Fruit fly (Drosophila melanogaster) S2 (cell line): ENCODE data around the gene Eato.

Experiments used
- CG8478 ChIP-seq: fragments of >200 bp; optimal IDR thresholded peaks from 2 replicates; lab custom pipeline; 2018
- CTCF ChIP-seq, 2 experiments: fragments of >200 bp; optimal IDR thresholded peaks; 2 replicates each; lab custom pipeline; 2018

The Eato gene

DNA sequence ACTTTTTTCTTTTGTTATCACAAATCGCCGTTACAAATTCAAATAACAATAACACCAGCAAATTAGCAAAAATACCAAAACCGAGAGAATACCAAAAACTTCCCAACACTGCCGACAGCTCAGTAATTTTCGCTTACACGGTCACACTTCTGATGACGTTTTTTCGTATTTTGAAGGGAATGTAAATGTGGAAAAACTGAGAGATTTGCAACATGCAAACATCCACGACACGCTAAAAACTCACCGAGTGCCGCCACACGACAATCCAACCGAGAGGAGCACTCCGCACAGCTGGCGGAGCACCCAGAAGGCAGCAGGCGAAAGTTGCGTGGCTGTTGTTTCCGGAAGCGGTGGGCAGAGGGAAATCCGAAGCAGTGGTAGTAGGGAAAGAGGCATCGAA lies 9.5 kb downstream of the Eato start, which contains the start of gene Sec71:
Gene Sec71 (plus strand): TSS at position 117 of the 400 bp plus-strand sequence.
- TF ChIP-seq CG8478 (no peak), CTCF (optimal IDR thresholded peaks at IDR 0.05; lab: Kevin White, UChicago) (no peak)

DNA sequence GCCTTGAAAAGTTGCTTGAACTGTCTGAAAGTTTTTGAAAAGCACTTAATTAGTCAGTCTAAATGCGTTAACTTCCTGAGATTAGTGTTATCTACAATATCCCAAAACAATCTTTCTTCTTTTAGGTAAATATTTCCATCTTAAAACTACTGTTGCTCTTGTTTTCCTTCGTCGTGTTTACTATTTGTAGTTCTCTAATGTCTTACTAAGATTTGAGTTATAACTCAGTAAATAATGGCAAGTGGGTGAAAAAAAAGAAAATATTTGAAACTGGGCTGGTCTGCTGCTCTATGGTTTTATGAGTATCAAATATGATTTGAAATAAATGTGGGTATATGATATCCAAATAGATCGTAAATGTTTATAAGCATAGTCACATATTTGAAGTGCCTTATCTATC lies 17.3 kb downstream of the Eato start:
- no peak for TF ChIP-seq CG8478
- no peak for TF ChIP-seq CTCF (optimal IDR thresholded peaks at IDR 0.05; lab: Kevin White, UChicago)

DNA sequence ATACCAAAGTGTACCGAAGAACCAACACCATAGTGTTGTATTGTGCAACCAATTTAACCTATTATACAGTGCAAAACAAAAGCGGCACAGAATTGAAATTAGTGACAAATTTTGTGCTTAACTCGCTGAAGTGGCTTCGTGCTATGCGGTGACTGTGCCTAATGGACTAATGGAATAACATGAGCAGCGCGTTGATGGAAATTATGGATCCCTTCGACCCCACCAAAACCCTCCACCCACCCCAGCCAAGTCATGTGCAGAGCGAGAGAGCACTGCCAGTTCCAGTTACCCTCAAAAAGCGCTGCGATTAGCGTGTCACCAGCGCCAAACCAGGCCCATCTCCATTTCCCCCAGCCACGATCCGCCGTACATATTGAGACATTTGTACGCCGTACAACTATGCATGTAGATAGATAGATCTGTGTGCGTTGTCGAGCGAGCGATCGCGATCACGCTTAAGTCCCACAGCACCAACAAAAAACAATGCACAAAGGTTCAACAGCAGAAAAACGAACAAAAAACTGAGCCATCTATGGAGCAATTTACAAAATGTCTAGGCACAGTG lies 18.3 kb downstream of the Eato start:
- TF ChIP-seq CTCF (optimal IDR thresholded peaks at IDR 0.05; lab: Kevin White, UChicago): no peak
- no peak for TF ChIP-seq CG8478

DNA sequence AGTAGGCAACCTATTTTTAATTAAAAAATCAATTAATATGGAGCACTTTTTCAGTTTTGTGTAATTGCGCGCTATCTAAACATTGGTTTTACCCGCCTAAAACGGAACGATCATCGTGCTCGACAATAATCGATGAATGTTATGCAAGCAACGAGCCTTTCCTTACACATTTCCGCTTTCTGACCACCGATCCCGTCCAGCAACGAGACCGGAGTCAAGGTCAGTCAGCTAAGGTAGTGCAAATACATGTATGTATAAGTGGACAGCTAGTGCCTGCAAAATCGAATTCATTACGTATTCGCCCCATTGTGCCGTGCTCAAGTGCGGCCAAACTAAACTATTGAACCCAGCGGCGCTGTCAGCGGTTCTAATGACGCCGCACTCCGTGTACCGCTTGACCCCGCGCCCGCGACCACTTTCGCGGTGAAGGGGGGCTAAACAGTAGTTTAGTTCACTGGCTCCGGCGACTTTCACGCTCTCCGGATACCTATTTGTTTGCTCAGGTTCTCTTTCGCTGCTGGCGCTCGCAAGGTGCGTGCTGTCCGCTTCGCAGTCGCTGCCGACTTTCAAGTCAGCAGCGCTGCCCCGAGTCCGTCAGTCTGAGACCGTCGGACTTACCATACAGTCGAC lies 19.3 kb downstream of the Eato start, which contains the start of gene CAH1:
Gene CAH1 (plus strand): TSS at position 595 of the 630 bp plus-strand sequence.
- TF ChIP-seq CG8478 (no peak), CTCF (optimal IDR thresholded peaks at IDR 0.05; lab: Kevin White, UChicago) (no peak)

DNA sequence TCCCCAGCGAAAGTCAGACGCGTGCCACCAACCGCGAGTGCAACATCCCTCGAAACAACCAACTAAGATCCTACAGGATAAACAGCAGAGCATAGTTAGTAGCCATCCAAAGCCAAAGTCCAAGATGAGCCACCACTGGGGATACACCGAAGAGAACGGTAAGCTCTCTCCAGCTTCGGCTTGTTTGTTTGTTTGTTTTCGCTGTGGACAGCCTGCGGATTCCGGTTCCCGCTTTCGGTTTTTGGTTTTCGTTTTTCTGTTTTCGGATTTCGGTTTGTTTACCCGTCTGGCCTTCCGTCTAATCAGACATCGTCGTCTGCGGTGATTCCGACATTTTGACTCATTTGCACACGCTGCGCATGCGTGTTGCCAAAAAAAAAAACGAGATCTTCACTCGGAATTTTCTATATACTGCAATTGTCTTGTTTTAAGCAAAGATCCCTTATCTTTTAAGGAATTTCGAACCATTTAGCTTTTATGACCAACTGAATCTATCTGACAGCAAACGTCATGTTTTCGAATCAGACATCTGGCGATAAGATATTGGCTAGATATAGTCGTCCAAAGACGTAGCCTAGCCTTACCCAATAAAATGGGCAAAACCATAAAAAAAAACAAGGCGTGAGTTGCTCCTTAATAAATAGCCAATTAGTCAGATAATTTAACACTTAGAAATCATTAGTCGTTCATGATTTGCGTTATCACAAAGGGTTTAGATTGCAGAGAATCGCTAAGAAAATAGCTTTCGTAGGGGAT lies 20.1 kb downstream of the Eato start:
- no peak for TF ChIP-seq CTCF (optimal IDR thresholded peaks at IDR 0.05; lab: Kevin White, UChicago)
- TF ChIP-seq CG8478: no peak

DNA sequence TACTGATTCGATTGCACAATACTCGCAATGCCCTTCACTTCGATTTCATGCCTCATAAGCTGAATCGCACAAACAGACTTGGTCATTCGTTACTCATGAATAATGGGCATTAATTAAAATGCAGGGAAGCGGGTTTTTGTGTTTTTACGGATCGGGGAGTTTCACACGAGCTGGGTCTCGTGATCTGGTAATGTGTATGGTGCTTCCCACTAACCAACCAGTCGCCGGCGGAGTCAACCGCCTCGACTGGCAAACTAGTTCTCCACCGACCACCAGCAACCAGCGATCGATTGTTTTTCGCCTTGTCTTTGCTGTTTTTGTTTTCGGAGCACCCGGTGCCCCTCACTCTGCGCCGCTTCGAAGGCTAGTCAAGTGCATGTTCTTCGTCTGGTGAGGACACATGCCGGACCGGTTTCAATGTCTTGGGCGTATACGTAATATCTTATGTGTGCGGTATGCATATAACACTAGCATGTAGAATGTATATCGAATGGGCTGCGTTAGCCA lies 20.7 kb downstream of the Eato start:
- no peak for TF ChIP-seq CG8478
- no peak for TF ChIP-seq CTCF (optimal IDR thresholded peaks at IDR 0.05; lab: Kevin White, UChicago)

DNA sequence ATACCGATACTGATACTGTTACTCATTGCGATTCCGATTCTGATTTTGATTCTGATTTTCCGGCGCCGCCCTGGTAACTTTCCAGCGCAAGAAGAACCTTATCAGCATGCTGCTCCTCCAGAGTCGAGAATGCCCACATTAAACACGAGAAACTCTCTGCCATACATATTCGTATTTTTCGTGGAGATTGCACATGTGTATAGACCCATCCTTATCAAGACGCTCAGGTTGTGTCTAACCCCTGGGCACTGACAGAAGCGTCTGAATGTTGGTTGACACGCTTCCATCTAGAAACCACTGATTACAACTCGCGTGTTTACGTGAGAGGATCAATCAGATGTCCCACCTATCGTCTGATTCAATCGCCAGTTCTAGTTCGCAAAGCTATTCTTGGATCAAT lies 21.3 kb downstream of the Eato start:
- TF ChIP-seq CTCF (optimal IDR thresholded peaks at IDR 0.05; lab: Kevin White, UChicago) (no peak), CG8478 (no peak)

DNA sequence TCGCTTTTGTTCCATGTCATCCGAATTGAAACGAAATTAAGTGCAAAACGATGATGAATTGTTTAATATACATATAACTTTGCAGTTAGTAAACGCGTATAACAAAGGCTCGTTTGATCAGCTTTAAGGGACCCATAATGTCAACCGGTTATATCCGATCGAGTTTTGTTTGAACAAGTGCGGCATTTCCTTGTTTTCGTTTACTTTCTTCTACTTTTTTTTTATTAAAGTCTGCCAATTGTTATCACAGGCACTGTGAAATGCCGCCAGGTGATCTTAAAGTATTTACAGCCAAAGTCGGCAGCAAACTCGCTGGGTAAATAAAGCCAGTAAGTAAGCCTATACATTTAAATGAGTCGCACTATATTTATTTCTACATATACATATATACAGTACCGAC lies 23.2 kb downstream of the Eato start:
- TF ChIP-seq CG8478: no peak
- TF ChIP-seq CTCF (optimal IDR thresholded peaks at IDR 0.05; lab: Kevin White, UChicago): no peak

DNA sequence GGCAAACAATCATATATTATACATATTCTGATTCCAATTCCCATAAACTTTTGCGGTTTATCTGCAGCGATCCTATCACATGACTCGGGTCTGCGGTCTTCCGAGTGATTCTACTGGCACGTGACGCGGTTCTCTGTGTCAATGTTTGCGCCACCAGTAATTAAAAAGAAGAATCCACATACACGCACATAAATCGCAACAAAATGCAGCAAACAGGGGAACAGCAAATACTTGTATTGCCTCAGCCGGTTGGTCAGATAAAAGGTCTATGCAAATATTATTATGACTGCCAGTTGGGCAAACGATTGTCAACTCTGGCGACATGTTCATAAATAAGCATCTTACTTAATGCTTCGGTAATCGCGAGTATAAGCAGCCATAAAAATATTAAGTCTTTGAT lies 24.1 kb downstream of the Eato start:
- TF ChIP-seq CG8478: no peak
- TF ChIP-seq CTCF (optimal IDR thresholded peaks at IDR 0.05; lab: Kevin White, UChicago): no peak

DNA sequence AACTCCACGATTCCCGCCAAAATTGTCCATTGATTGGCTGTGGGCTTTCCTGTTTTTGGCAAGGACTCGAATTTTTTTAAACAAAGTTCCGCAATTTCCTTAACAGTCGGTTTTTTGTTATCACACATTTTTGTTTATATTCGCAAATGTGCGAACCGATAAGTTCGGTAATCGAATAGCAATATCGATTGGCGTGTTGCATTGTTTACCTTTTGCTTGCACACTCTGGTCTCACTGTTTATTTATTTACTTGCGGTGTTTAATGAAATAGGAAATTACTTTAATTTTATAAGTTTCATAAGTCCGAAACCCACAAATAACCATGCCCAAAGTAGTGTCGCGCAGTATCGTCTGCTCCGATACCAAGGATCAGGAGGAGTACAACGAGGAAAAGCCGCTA lies 27.4 kb downstream of the Eato start, which contains the start of the genes Adat1 and CG16865:
Gene Adat1 (minus strand): TSS at position 152 of the 400 bp plus-strand sequence.
Gene CG16865 (plus strand): TSS at position 200 of the 400 bp plus-strand sequence.
- peak in 1 of 2 experiments; percentile 12 for TF ChIP-seq CTCF (optimal IDR thresholded peaks at IDR 0.05; lab: Kevin White, UChicago)
- TF ChIP-seq CG8478: no peak

DNA sequence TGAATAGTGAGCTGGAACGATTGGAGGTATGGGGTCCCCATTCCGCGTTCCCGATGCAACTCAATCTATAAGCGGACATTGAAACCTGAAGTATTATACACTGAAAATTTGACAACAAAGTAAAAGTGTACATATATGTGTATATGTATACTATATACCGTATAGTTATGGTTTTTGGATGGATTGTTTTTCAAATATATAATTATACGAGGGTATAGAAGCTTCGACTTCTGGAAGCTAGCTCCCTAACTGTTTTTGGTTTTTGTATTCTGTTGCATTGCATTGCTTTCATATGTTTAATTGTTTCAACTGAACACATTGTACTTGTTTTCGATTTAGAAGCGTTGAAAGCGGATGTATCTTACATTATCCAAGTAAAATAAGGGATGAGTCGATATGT lies 29.3 kb downstream of the Eato start, which contains the start of gene CG16888:
Gene CG16888 (minus strand): TSS at position 101 of the 400 bp plus-strand sequence.
- TF ChIP-seq CG8478: no peak
- no peak for TF ChIP-seq CTCF (optimal IDR thresholded peaks at IDR 0.05; lab: Kevin White, UChicago)

DNA sequence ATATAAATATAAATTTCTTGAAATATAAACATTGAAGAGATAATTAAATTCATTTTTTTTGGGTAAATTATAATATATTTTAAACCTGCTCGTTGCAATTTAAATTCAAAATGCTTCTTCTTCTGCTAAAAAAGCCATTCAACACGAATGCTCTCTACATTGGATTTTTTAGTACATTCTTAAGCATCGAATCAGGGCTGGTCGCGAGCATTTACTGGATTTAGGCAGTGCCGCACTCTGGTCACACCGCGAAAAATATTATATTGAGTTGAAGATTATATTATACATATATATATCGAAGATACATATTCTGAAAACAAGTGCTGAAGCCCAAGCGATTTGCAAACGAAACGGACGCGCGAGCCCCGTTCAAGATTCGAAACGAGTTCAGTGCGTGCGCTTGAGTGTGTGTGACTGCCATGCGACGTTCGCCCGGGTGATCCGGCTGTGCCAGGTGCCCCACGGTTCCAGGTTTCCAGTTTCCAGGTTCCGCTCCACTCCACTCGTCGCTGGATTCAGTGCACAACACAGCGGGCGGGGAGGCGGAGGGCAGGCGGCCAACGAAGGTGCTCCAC lies 29.8 kb downstream of the Eato start, which contains the start of gene Sos:
Gene Sos (plus strand): TSS at position 213 of the 575 bp plus-strand sequence.
- TF ChIP-seq CTCF (optimal IDR thresholded peaks at IDR 0.05; lab: Kevin White, UChicago): no peak
- TF ChIP-seq CG8478: no peak

DNA sequence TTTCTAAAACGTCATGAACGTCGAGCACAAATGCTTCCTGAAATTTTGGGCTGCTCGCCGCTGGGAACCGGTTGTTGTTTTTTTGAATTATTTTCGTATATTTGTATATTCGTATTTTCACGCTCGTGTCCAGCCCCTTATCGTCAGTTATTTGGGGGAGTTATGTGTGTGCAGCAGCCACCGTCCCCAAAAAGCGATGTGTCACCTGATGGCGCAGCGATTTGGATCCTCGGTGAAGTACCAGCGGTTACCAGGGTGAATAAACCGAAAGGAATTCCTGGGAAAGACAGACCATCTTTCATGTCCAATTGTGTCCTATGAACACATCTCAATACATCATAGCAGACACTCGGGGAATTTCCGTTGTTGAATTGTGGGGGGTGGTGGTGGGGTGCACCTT lies 36.3 kb downstream of the Eato start:
- TF ChIP-seq CG8478 (no peak), CTCF (optimal IDR thresholded peaks at IDR 0.05; lab: Kevin White, UChicago) (no peak)

DNA sequence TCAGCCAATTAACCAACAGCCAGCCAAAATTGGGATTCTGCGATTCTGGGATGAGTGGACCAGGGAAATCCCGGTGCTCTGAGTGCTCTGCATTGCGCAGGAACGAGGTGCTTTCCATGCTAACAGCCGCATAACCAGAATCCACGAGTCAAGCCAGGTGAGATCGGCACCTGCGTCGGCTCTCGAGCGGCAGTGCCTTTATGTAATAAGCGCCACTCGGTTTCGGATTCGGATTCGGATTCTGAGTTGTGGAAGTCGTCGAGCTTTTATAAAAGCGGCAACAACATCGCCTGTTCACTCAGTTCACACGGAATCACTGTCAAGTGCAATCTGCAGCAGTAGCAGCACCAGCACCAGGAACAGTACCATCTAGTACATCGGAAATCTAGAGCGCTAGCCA lies 37.1 kb downstream of the Eato start, which contains the start of gene b:
Gene b (plus strand): TSS at position 301 of the 400 bp plus-strand sequence.
- TF ChIP-seq CG8478 (no peak), CTCF (optimal IDR thresholded peaks at IDR 0.05; lab: Kevin White, UChicago) (no peak)

DNA sequence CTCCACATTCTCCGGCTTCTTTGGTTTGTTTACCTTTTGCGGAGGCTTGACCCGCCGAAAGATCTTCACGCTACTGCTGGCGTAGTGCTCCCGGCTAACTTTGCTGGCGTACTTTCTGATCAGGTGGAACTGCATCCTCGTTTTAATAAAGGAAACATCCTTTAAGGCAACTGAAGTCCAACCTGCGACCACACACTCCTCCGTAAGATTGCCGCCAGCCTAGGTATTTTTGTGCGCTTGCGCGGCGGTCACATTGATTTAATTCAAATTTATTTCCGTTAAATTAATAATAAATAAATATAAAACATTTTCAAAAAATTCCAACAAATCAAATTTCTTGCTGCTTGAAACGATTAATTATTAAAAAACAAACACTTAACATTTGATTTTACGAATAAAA lies 43.7 kb downstream of the Eato start, which contains the start of gene PolG1:
Gene PolG1 (minus strand): TSS at position 216 of the 400 bp plus-strand sequence.
- TF ChIP-seq CG8478: no peak
- no peak for TF ChIP-seq CTCF (optimal IDR thresholded peaks at IDR 0.05; lab: Kevin White, UChicago)
